Worm (Caenorhabditis elegans): ENCODE results near the gene K02B2.6.

DNA sequence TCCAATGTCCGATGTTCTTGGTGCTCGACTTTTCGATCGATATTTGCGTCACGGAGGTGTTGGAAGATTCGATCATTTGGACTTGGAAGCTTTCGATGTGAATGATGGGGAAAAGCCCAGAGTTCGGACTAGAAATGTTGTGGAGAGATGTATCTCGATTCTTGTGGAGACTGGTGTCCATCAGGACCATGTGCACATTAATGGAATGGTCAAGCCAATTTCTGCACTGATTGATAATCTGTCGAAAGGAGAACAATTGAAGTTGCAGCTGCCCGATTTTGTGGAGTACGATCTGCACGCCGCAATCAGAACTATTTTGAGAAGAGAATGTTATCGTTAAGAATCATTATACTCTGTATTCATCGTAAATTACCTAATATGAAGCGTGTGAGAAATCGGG is 25.0 kb downstream of the K02B2.6 start:
- TF ChIP-seq him-1 (tag; optimal IDR thresholded peaks at IDR 0.05) (no peak), W03F9.2 (tag; optimal IDR thresholded peaks at IDR 0.05) (no peak), dao-5 (tag; optimal IDR thresholded peaks at IDR 0.05) (no peak)
